Fruit fly (Drosophila melanogaster) whole organism, embryonic: ENCODE measurements around the gene Ac76E.
A peak's percentile ranks its signal among the peaks of the same experiment; 100 is the strongest.

Experiments used
- Ada2b ChIP-seq: fragments of 200-800 bp; sonication (Bioruptor generic); IDR thresholded peaks from 2 replicates; pipeline ENCODE4 v1.3.6; 2022; ENCODE audit warnings: missing biosample characterization, missing genetic modification characterization
- BEAF-32 ChIP-seq: fragments of 200-800 bp; sonication (Bioruptor generic); optimal IDR thresholded peaks from 3 replicates; lab custom pipeline; 2017; ENCODE audit warnings: missing biosample characterization, missing genetic modification characterization, mild to moderate bottlenecking, moderate library complexity, missing genetic modification reagents
- CG1603 ChIP-seq: fragments of 200-800 bp; sonication (Bioruptor generic); optimal IDR thresholded peaks from 2 replicates; lab custom pipeline; 2019; ENCODE audit warnings: missing biosample characterization, mild to moderate bottlenecking, missing genetic modification characterization, moderate library complexity
- CG17186 ChIP-seq: fragments of 200-800 bp; sonication (Bioruptor generic); optimal IDR thresholded peaks from 3 replicates; lab custom pipeline; 2017; ENCODE audit warnings: missing biosample characterization, missing genetic modification reagents, missing genetic modification characterization
- CG17612 ChIP-seq: fragments of 200-800 bp; sonication (Bioruptor generic); IDR thresholded peaks from 2 replicates; pipeline ENCODE4 v1.3.6; 2022; ENCODE audit warnings: missing biosample characterization, missing genetic modification characterization
- CG1792 ChIP-seq: fragments of 200-800 bp; sonication (Bioruptor generic); optimal IDR thresholded peaks from 2 replicates; lab custom pipeline; 2016; ENCODE audit warnings: missing biosample characterization, missing genetic modification characterization
- CG1832 ChIP-seq: fragments of 200-800 bp; sonication (Bioruptor generic); optimal IDR thresholded peaks from 2 replicates; lab custom pipeline; 2017; ENCODE audit warnings: missing biosample characterization, mild to moderate bottlenecking, missing genetic modification characterization, inconsistent platforms
- CG2120 ChIP-seq: fragments of 200-800 bp; sonication (Bioruptor generic); optimal IDR thresholded peaks from 3 replicates; lab custom pipeline; 2016; ENCODE audit warnings: missing biosample characterization, missing genetic modification characterization
- CG30403 ChIP-seq: fragments of 200-800 bp; sonication (Bioruptor generic); optimal IDR thresholded peaks from 3 replicates; lab custom pipeline; 2016; ENCODE audit warnings: missing biosample characterization, missing genetic modification characterization
- CG3065 ChIP-seq: fragments of 200-800 bp; sonication (Bioruptor generic); optimal IDR thresholded peaks from 2 replicates; lab custom pipeline; 2016; ENCODE audit warnings: missing biosample characterization, missing genetic modification characterization
- CG31388 ChIP-seq: fragments of 200-800 bp; sonication (Bioruptor generic); optimal IDR thresholded peaks from 2 replicates; lab custom pipeline; 2016; ENCODE audit warnings: missing biosample characterization, missing genetic modification characterization
- CG3838 ChIP-seq: fragments of 200-800 bp; sonication (Bioruptor generic); optimal IDR thresholded peaks from 3 replicates; lab custom pipeline; 2016; ENCODE audit warnings: missing biosample characterization, missing genetic modification characterization
- CG6254 ChIP-seq: fragments of 200-800 bp; sonication (Bioruptor generic); optimal IDR thresholded peaks from 3 replicates; lab custom pipeline; 2017; ENCODE audit warnings: mild to moderate bottlenecking, missing biosample characterization, missing genetic modification reagents, missing genetic modification characterization
- D ChIP-seq, 2 experiments: fragments of 200-800 bp in 1 of 2; fragments of >200 bp in 1 of 2; sonication (Bioruptor generic) in 1 of 2; optimal IDR thresholded peaks; 2 replicates in 1 of 2; 3 replicates in 1 of 2; lab custom pipeline; 2017; ENCODE audit warnings: mild to moderate bottlenecking in 1 of 2, missing biosample characterization in 1 of 2, missing genetic modification characterization in 1 of 2, missing genetic modification reagents in 1 of 2
- D19A ChIP-seq: fragments of 200-800 bp; optimal IDR thresholded peaks from 3 replicates; lab custom pipeline; 2019; ENCODE audit warnings: missing biosample characterization, mild to moderate bottlenecking, missing genetic modification characterization, moderate library complexity
- D19B ChIP-seq: fragments of 200-800 bp; sonication (Bioruptor generic); optimal IDR thresholded peaks from 2 replicates; lab custom pipeline; 2017; ENCODE audit warnings: missing biosample characterization, mild to moderate bottlenecking, missing genetic modification characterization
- Doc2 ChIP-seq: fragments of 200-800 bp; sonication (Bioruptor generic); IDR thresholded peaks from 2 replicates; pipeline ENCODE4 v1.3.6; 2022; ENCODE audit warnings: missing biosample characterization, missing genetic modification characterization
- Fer3 ChIP-seq: fragments of 200-800 bp; sonication (Bioruptor generic); optimal IDR thresholded peaks from 2 replicates; lab custom pipeline; 2018; ENCODE audit warnings: missing biosample characterization, mild to moderate bottlenecking, missing genetic modification characterization, moderate library complexity
- Gsc ChIP-seq: fragments of 200-800 bp; sonication (Bioruptor generic); IDR thresholded peaks from 2 replicates; pipeline ENCODE4 v1.3.6; 2022; ENCODE audit warnings: missing biosample characterization, missing genetic modification characterization
- Hey ChIP-seq: fragments of 200-800 bp; sonication (Bioruptor generic); optimal IDR thresholded peaks from 3 replicates; lab custom pipeline; 2018; ENCODE audit warnings: missing biosample characterization, mild to moderate bottlenecking, missing genetic modification characterization
- Mad ChIP-seq: fragments of 200-800 bp; sonication (Bioruptor generic); optimal IDR thresholded peaks from 2 replicates; lab custom pipeline; 2016; ENCODE audit warnings: missing biosample characterization, missing genetic modification characterization
- Mrtf ChIP-seq: fragments of 200-800 bp; sonication (Bioruptor generic); IDR thresholded peaks from 3 replicates; pipeline ENCODE4 v1.3.6; 2022; ENCODE audit warnings: missing biosample characterization, missing genetic modification characterization
- NC2α ChIP-seq: fragments of 200-800 bp; sonication (Bioruptor generic); optimal IDR thresholded peaks from 2 replicates; lab custom pipeline; 2016; ENCODE audit warnings: missing biosample characterization, missing genetic modification characterization
- NK7.1 ChIP-seq: fragments of 200-800 bp; sonication (Bioruptor generic); optimal IDR thresholded peaks from 3 replicates; lab custom pipeline; 2016; ENCODE audit warnings: missing biosample characterization, missing genetic modification characterization
- PHDP ChIP-seq: fragments of 200-800 bp; sonication (Bioruptor generic); optimal IDR thresholded peaks from 3 replicates; lab custom pipeline; 2018; ENCODE audit warnings: missing biosample characterization, mild to moderate bottlenecking, missing genetic modification characterization, moderate library complexity
- Pdp1 ChIP-seq, 2 experiments: fragments of 200-800 bp; sonication (Bioruptor generic); optimal IDR thresholded peaks; 3 replicates each; lab custom pipeline; 2016; ENCODE audit warnings: missing biosample characterization in 2 of 2, missing genetic modification characterization in 2 of 2, mild to moderate bottlenecking in 1 of 2, moderate library complexity in 1 of 2
- Sox100B ChIP-seq: fragments of 200-800 bp; sonication (Bioruptor generic); optimal IDR thresholded peaks from 3 replicates; lab custom pipeline; 2018; ENCODE audit warnings: missing biosample characterization, mild to moderate bottlenecking, missing genetic modification characterization
- Sox102F ChIP-seq: fragments of 200-800 bp; sonication (Bioruptor generic); optimal IDR thresholded peaks from 2 replicates; lab custom pipeline; 2018; ENCODE audit warnings: missing biosample characterization, mild to moderate bottlenecking, missing genetic modification characterization, moderate library complexity
- Sry-δ ChIP-seq: fragments of 200-800 bp; sonication (Bioruptor generic); optimal IDR thresholded peaks from 2 replicates; lab custom pipeline; 2016; ENCODE audit warnings: missing biosample characterization, missing genetic modification characterization
- ap ChIP-seq: fragments of 200-800 bp; sonication (Bioruptor generic); IDR thresholded peaks from 2 replicates; pipeline ENCODE4 v1.3.6; 2022; ENCODE audit warnings: missing biosample characterization, missing genetic modification characterization
- ara ChIP-seq: fragments of 200-800 bp; sonication (Bioruptor generic); IDR thresholded peaks from 2 replicates; pipeline ENCODE4 v1.3.6; 2022; ENCODE audit warnings: missing biosample characterization, missing genetic modification characterization
- ash1 ChIP-seq: fragments of 200-800 bp; sonication (Bioruptor generic); optimal IDR thresholded peaks from 2 replicates; lab custom pipeline; 2018; ENCODE audit warnings: missing biosample characterization, mild to moderate bottlenecking, missing genetic modification characterization
- ato ChIP-seq: fragments of 200-800 bp; sonication (Bioruptor generic); IDR thresholded peaks from 2 replicates; pipeline ENCODE4 v1.3.6; 2022; ENCODE audit warnings: missing biosample characterization, missing genetic modification characterization; ENCODE audit not compliant: partially characterized antibody
- bigmax ChIP-seq: fragments of 200-800 bp; sonication (Bioruptor generic); optimal IDR thresholded peaks from 2 replicates; lab custom pipeline; 2018; ENCODE audit warnings: missing biosample characterization, mild to moderate bottlenecking, missing genetic modification characterization
- danr ChIP-seq: fragments of 200-800 bp; sonication (Bioruptor generic); IDR thresholded peaks from 2 replicates; pipeline ENCODE4 v1.3.6; 2022; ENCODE audit warnings: missing biosample characterization, missing genetic modification characterization
- disco-r ChIP-seq: fragments of 200-800 bp; sonication (Bioruptor generic); optimal IDR thresholded peaks from 2 replicates; lab custom pipeline; 2016; ENCODE audit warnings: missing biosample characterization, missing genetic modification characterization
- eve ChIP-seq, 2 experiments: fragments of >200 bp; optimal IDR thresholded peaks; 2 replicates each; lab custom pipeline; 2017; ENCODE audit warnings: missing biosample characterization in 2 of 2, missing genetic modification characterization in 2 of 2
- ham ChIP-seq: fragments of 200-800 bp; sonication (Bioruptor generic); IDR thresholded peaks from 2 replicates; pipeline ENCODE4 v1.3.6; 2022; ENCODE audit warnings: missing biosample characterization, missing genetic modification characterization
- insv ChIP-seq, 2 experiments: fragments of 200-800 bp; sonication (Bioruptor generic); optimal IDR thresholded peaks; 3 replicates each; lab custom pipeline; 2016 to 2018; ENCODE audit warnings: missing biosample characterization in 2 of 2, missing genetic modification characterization in 2 of 2
- inv ChIP-seq: fragments of 200-800 bp; sonication (Bioruptor generic); IDR thresholded peaks from 2 replicates; pipeline ENCODE4 v1.3.6; 2022; ENCODE audit warnings: missing biosample characterization, missing genetic modification characterization; ENCODE audit not compliant: partially characterized antibody
- kni ChIP-seq: fragments of 200-800 bp; sonication (Bioruptor generic); optimal IDR thresholded peaks from 3 replicates; lab custom pipeline; 2017; ENCODE audit warnings: mild to moderate bottlenecking, missing biosample characterization, missing genetic modification reagents, missing genetic modification characterization
- luna ChIP-seq: fragments of 200-800 bp; sonication (Bioruptor generic); optimal IDR thresholded peaks from 2 replicates; lab custom pipeline; 2016; ENCODE audit warnings: missing biosample characterization, missing genetic modification characterization
- nom ChIP-seq: fragments of 200-800 bp; sonication (Bioruptor generic); optimal IDR thresholded peaks from 2 replicates; lab custom pipeline; 2017; ENCODE audit warnings: missing biosample characterization, missing genetic modification characterization, mild to moderate bottlenecking, moderate library complexity, missing genetic modification reagents
- ranshi ChIP-seq: fragments of 200-800 bp; sonication (Bioruptor generic); IDR thresholded peaks from 2 replicates; pipeline ENCODE4 v1.3.6; 2022; ENCODE audit warnings: missing biosample characterization, missing genetic modification characterization
- sc ChIP-seq, 3 experiments: fragments of >200 bp in 2 of 3; fragments of 200-800 bp in 1 of 3; sonication (Bioruptor generic) in 1 of 3; optimal IDR thresholded peaks; 2 replicates in 2 of 3; 3 replicates in 1 of 3; lab custom pipeline; 2017; ENCODE audit warnings: mild to moderate bottlenecking in 1 of 3, missing biosample characterization in 1 of 3, missing genetic modification characterization in 1 of 3, missing genetic modification reagents in 1 of 3
- scrt ChIP-seq: fragments of 200-800 bp; sonication (Bioruptor generic); optimal IDR thresholded peaks from 2 replicates; lab custom pipeline; 2018; ENCODE audit warnings: missing biosample characterization, mild to moderate bottlenecking, missing genetic modification characterization, moderate library complexity
- sima ChIP-seq: fragments of 200-800 bp; sonication (Bioruptor generic); optimal IDR thresholded peaks from 2 replicates; lab custom pipeline; 2016; ENCODE audit warnings: missing biosample characterization, missing genetic modification characterization
- stwl ChIP-seq: fragments of 200-800 bp; sonication (Bioruptor generic); optimal IDR thresholded peaks from 3 replicates; lab custom pipeline; 2018; ENCODE audit warnings: missing biosample characterization, mild to moderate bottlenecking, missing genetic modification characterization, moderate library complexity
- sug ChIP-seq: fragments of 200-800 bp; optimal IDR thresholded peaks from 2 replicates; lab custom pipeline; 2019; ENCODE audit warnings: missing biosample characterization, mild to moderate bottlenecking, missing genetic modification characterization, moderate library complexity
- ttk ChIP-seq: fragments of 200-800 bp; sonication (Bioruptor generic); IDR thresholded peaks from 2 replicates; pipeline ENCODE4 v2.1.2; 2022; ENCODE audit warnings: missing biosample characterization, missing genetic modification characterization
- zfh1 ChIP-seq: fragments of 200-800 bp; sonication (Bioruptor generic); IDR thresholded peaks from 3 replicates; pipeline ENCODE4 v1.3.6; 2022; ENCODE audit warnings: missing biosample characterization, missing genetic modification characterization

Ac76E gene

dm6 chr3L:19914833-19915232 lies 24.3 kb upstream of the Ac76E start, which contains the start of gene Rpn1 (continued):
- TF ChIP-seq insv (GFP tag; optimal IDR thresholded peaks at IDR 0.05; lab: Kevin White, UChicago) = no peak
- no peak for TF ChIP-seq CG1603 (tag; lab: Kevin White, UChicago)
- no peak for TF ChIP-seq NK7.1 (GFP tag; lab: Kevin White, UChicago)
- no peak for TF ChIP-seq sima (GFP tag; lab: Kevin White, UChicago)
- TF ChIP-seq CG3838 (GFP tag; lab: Kevin White, UChicago) = no peak
- TF ChIP-seq Gsc = no peak
- TF ChIP-seq stwl (tag; lab: Kevin White, UChicago) = peak; percentile 50
- TF ChIP-seq Sox100B (GFP tag; lab: Kevin White, UChicago) = no peak
- TF ChIP-seq Sox102F = no peak
- TF ChIP-seq Fer3 (tag; lab: Kevin White, UChicago) = no peak
- TF ChIP-seq inv (GFP tag; lab: Robert Waterston, UW) = 0 out of 2 replicates have a peak, but pooled peaks have one; percentile 26
- no peak for TF ChIP-seq Mrtf (GFP tag; lab: Robert Waterston, UW)
- TF ChIP-seq ranshi (GFP tag; lab: Robert Waterston, UW) = no peak
- TF ChIP-seq Mad = no peak
- TF ChIP-seq Ada2b (GFP tag; lab: Robert Waterston, UW) = no peak
- TF ChIP-seq CG30403 (GFP tag; lab: Kevin White, UChicago) = peak; percentile 16
- TF ChIP-seq CG3065 = no peak
- TF ChIP-seq NC2α (GFP tag; lab: Kevin White, UChicago) = no peak
- TF ChIP-seq D19B = no peak
- TF ChIP-seq Doc2 (GFP tag; lab: Robert Waterston, UW) = no peak
- no peak for TF ChIP-seq ara (GFP tag; lab: Robert Waterston, UW)
- TF ChIP-seq Pdp1 (GFP tag; optimal IDR thresholded peaks at IDR 0.05; lab: Kevin White, UChicago) = no peak
- TF ChIP-seq D19A (tag; lab: Kevin White, UChicago) = no peak
- TF ChIP-seq CG31388 (GFP tag; lab: Kevin White, UChicago) = no peak
- no peak for TF ChIP-seq CG17612 (GFP tag; lab: Robert Waterston, UW)
- no peak for TF ChIP-seq CG1832 (GFP tag; lab: Kevin White, UChicago)
- TF ChIP-seq disco-r (GFP tag; lab: Kevin White, UChicago) = no peak
- TF ChIP-seq sc (optimal IDR thresholded peaks at IDR 0.05; lab: Kevin White, UChicago) = no peak
- no peak for TF ChIP-seq sc (GFP tag; optimal IDR thresholded peaks at IDR 0.05; lab: Kevin White, UChicago)
- TF ChIP-seq Hey (tag; lab: Kevin White, UChicago) = no peak
- no peak for TF ChIP-seq kni (GFP tag; lab: Kevin White, UChicago)
- TF ChIP-seq ham (GFP tag; lab: Robert Waterston, UW) = no peak
- TF ChIP-seq CG2120 (GFP tag; lab: Kevin White, UChicago) = peak; percentile 52
- no peak for TF ChIP-seq sug (tag; lab: Kevin White, UChicago)
- peak; percentile 89 for TF ChIP-seq Sry-δ (GFP tag; lab: Kevin White, UChicago)
- TF ChIP-seq ato (GFP tag; lab: Robert Waterston, UW) = no peak
- TF ChIP-seq eve (GFP tag; optimal IDR thresholded peaks at IDR 0.05; lab: Kevin White, UChicago) = no peak
- no peak for TF ChIP-seq ap (GFP tag; lab: Robert Waterston, UW)
- no peak for TF ChIP-seq PHDP (tag; lab: Kevin White, UChicago)
- no peak for TF ChIP-seq CG1792
- TF ChIP-seq D (optimal IDR thresholded peaks at IDR 0.05; lab: Kevin White, UChicago) = no peak
- no peak for TF ChIP-seq D (GFP tag; optimal IDR thresholded peaks at IDR 0.05; lab: Kevin White, UChicago)
- TF ChIP-seq danr (GFP tag; lab: Robert Waterston, UW) = no peak
- no peak for TF ChIP-seq ash1 (GFP tag; lab: Kevin White, UChicago)
- TF ChIP-seq scrt (GFP tag; lab: Kevin White, UChicago) = no peak
- no peak for TF ChIP-seq bigmax (GFP tag; lab: Kevin White, UChicago)
- no peak for TF ChIP-seq luna (GFP tag; lab: Kevin White, UChicago)
- TF ChIP-seq BEAF-32 (GFP tag; lab: Kevin White, UChicago) = peak; percentile 71
- TF ChIP-seq CG17186 = peak; percentile 21
- no peak for TF ChIP-seq zfh1 (GFP tag; lab: Robert Waterston, UW)
- no peak for TF ChIP-seq CG6254 (GFP tag; lab: Kevin White, UChicago)
- TF ChIP-seq nom (GFP tag; lab: Kevin White, UChicago) = no peak
- no peak for TF ChIP-seq ttk (GFP tag; lab: Robert Waterston, UW)
